Worm (Caenorhabditis elegans): ENCODE results near the gene col-9.

ce11 chrX:13566436-13566835, 23.4 kb upstream of the col-9 start, which contains the start of gene R01E6.2:
- TF ChIP-seq ets-7 (tag; optimal IDR thresholded peaks at IDR 0.05), result no peak
- no peak for TF ChIP-seq sea-1 (GFP tag; conservative IDR thresholded peaks at IDR 0.05)
- TF ChIP-seq hmbx-1 (tag; optimal IDR thresholded peaks at IDR 0.05), result no peak
- TF ChIP-seq tra-4 (tag; optimal IDR thresholded peaks at IDR 0.05), result no peak
- TF ChIP-seq scrt-1 (GFP tag; IDR thresholded peaks at IDR 0.05), result no peak
- no peak for TF ChIP-seq ama-1 (optimal IDR thresholded peaks at IDR 0.05)
- TF ChIP-seq tbx-11 (GFP tag; IDR thresholded peaks at IDR 0.05), result no peak
